Fruit fly (Drosophila melanogaster): Measurements from ENCODE around the gene cpo.

The cpo gene

dm6 chr3R:17919108-17919882 lies at the start of gene cpo (continued):
- TF ChIP-seq Elba2 (GFP tag; optimal IDR thresholded peaks at IDR 0.05) = no peak
- TF ChIP-seq Hr51 (GFP tag; optimal IDR thresholded peaks at IDR 0.05) = peak; percentile 79 to 80
- no peak for TF ChIP-seq Dref (GFP tag; IDR thresholded peaks at IDR 0.05)
- TF ChIP-seq knrl (GFP tag; IDR thresholded peaks at IDR 0.05; ENCODE audit: partially characterized antibody) = no peak
- peak; percentile 80 for TF ChIP-seq Hsf (GFP tag; optimal IDR thresholded peaks at IDR 0.05)
- peak; percentile 100 for TF ChIP-seq Ets65A (GFP tag)
- peak; percentile 81 for TF ChIP-seq CG3847 (GFP tag; IDR thresholded peaks at IDR 0.05)
- TF ChIP-seq CG12071 (GFP tag; optimal IDR thresholded peaks at IDR 0.05) = peak; percentile 96
- TF ChIP-seq zfh1 (GFP tag; IDR thresholded peaks at IDR 0.05) = peak; percentile 93
- no peak for TF ChIP-seq rib (GFP tag; IDR thresholded peaks at IDR 0.05)
- peak; percentile 70 for TF ChIP-seq fu2 (GFP tag; optimal IDR thresholded peaks at IDR 0.05)
- peak; percentile 79 for TF ChIP-seq nerfin-1 (tag; optimal IDR thresholded peaks at IDR 0.05)
- peak; percentile 69 for TF ChIP-seq dm (GFP tag; optimal IDR thresholded peaks at IDR 0.05)
- peak; percentile 84 for TF ChIP-seq ranshi (GFP tag; IDR thresholded peaks at IDR 0.05)
- TF ChIP-seq fd3F (GFP tag; optimal IDR thresholded peaks at IDR 0.05) = peak; percentile 81
- TF ChIP-seq CG32772 (GFP tag; IDR thresholded peaks at IDR 0.05) = peak; percentile 76
- TF ChIP-seq hth (optimal IDR thresholded peaks at IDR 0.05) = no peak
- TF ChIP-seq Abd-B (GFP tag; optimal IDR thresholded peaks at IDR 0.05) = peak; percentile 95
- TF ChIP-seq hb (GFP tag; IDR thresholded peaks at IDR 0.05; ENCODE audit: partially characterized antibody) = no peak
- peak; percentile 38 for TF ChIP-seq crc (GFP tag; optimal IDR thresholded peaks at IDR 0.05)
- TF ChIP-seq MBD-R2 (GFP tag; IDR thresholded peaks at IDR 0.05) = peak; percentile 48; the same call in 1 of the 2 replicates
- TF ChIP-seq sd (tag; optimal IDR thresholded peaks at IDR 0.05) = no peak
- peak; percentile 45 for TF ChIP-seq Dp (GFP tag; optimal IDR thresholded peaks at IDR 0.05)
- peak; percentile 80 for TF ChIP-seq gsb-n (tag; optimal IDR thresholded peaks at IDR 0.05)
- peak; percentile 70 for TF ChIP-seq CG12744 (GFP tag; optimal IDR thresholded peaks at IDR 0.05)
- peak; percentile 94 for TF ChIP-seq ATbp (GFP tag; optimal IDR thresholded peaks at IDR 0.05)
- TF ChIP-seq lab (GFP tag; optimal IDR thresholded peaks at IDR 0.05) = peak; percentile 97
- TF ChIP-seq ewg (GFP tag; optimal IDR thresholded peaks at IDR 0.05) = peak; percentile 100
- 0 out of 3 replicates have a peak, but pooled peaks have one; percentile 46 for TF ChIP-seq row (GFP tag; IDR thresholded peaks at IDR 0.05)
- peak; percentile 3 for TF ChIP-seq CG10462 (GFP tag; optimal IDR thresholded peaks at IDR 0.05)
- 0 out of 2 replicates have a peak, but pooled peaks have one; percentile 29 for TF ChIP-seq CG8765 (GFP tag; IDR thresholded peaks at IDR 0.05)
- TF ChIP-seq Ssrp (tag; optimal IDR thresholded peaks at IDR 0.05) = peak; percentile 75
- peak in 1 of 2 experiments; percentile 55 for TF ChIP-seq crp (GFP tag; optimal IDR thresholded peaks at IDR 0.05)
- no peak for TF ChIP-seq CG4282 (GFP tag; optimal IDR thresholded peaks at IDR 0.05)
- peak; percentile 74 for TF ChIP-seq chn (GFP tag; optimal IDR thresholded peaks at IDR 0.05)
- TF ChIP-seq jigr1 (GFP tag; IDR thresholded peaks at IDR 0.05) = no peak
- no peak for TF ChIP-seq Sin3A (optimal IDR thresholded peaks at IDR 0.05)
- peak; percentile 74 for TF ChIP-seq CG11696 (GFP tag; IDR thresholded peaks at IDR 0.05)
- peak; percentile 95 for TF ChIP-seq sens (GFP tag)
- TF ChIP-seq CG2116 (GFP tag; optimal IDR thresholded peaks at IDR 0.05) = peak; percentile 78
- peak; percentile 73 for TF ChIP-seq CG8281 (tag; optimal IDR thresholded peaks at IDR 0.05)
- peak; percentile 76 for TF ChIP-seq CG31224 (GFP tag; IDR thresholded peaks at IDR 0.05)
- TF ChIP-seq gce (GFP tag; IDR thresholded peaks at IDR 0.05) = peak; percentile 94
- TF ChIP-seq Awh (GFP tag; IDR thresholded peaks at IDR 0.05) = peak; percentile 92
- TF ChIP-seq nerfin-2 (GFP tag; IDR thresholded peaks at IDR 0.05; ENCODE audit: partially characterized antibody) = no peak
- TF ChIP-seq Hr39 (optimal IDR thresholded peaks at IDR 0.05) = no peak

Measured in whole organism, embryonic.